Worm (Caenorhabditis elegans) whole organism, late embryonic: Measurements from ENCODE around the gene sre-13.

ENCODE experiments used
- ama-1 ChIP-seq: fragments of 150-350 bp; optimal IDR thresholded peaks from 2 replicates; lab custom pipeline; 2014
- ceh-6 ChIP-seq: fragments of 200-800 bp; sonication (Bioruptor generic); optimal IDR thresholded peaks from 2 replicates; lab custom pipeline; 2018; ENCODE audit warnings: mild to moderate bottlenecking, missing genetic modification characterization, missing compliant biosample characterization
- che-1 ChIP-seq: sonication (generic microtip); optimal IDR thresholded peaks from 2 replicates; lab custom pipeline; 2016; ENCODE audit warnings: mild to moderate bottlenecking, missing genetic modification characterization, missing compliant biosample characterization
- dmd-4 ChIP-seq: sonication (generic microtip); optimal IDR thresholded peaks from 2 replicates; lab custom pipeline; 2016; ENCODE audit warnings: borderline replicate concordance, missing genetic modification characterization, missing compliant biosample characterization
- elt-2 ChIP-seq: sonication (generic microtip); optimal IDR thresholded peaks from 2 replicates; lab custom pipeline; 2016; ENCODE audit warnings: missing genetic modification reagents, missing genetic modification characterization, missing compliant biosample characterization
- gmeb-2 ChIP-seq: sonication (generic microtip); optimal IDR thresholded peaks from 2 replicates; lab custom pipeline; 2016; ENCODE audit warnings: missing genetic modification characterization, inconsistent platforms, missing compliant biosample characterization
- npax-4 ChIP-seq: sonication (generic microtip); optimal IDR thresholded peaks from 2 replicates; lab custom pipeline; 2016; ENCODE audit warnings: missing genetic modification characterization, missing compliant biosample characterization
- rnt-1 ChIP-seq: sonication (generic microtip); optimal IDR thresholded peaks from 2 replicates; lab custom pipeline; 2016; ENCODE audit warnings: missing genetic modification characterization, missing compliant biosample characterization
- sox-2 ChIP-seq: fragments of 200-800 bp; sonication (Bioruptor generic); IDR thresholded peaks from 2 replicates; pipeline ENCODE4 v1.3.6; 2022; ENCODE audit warnings: missing genetic modification reagents, missing genetic modification characterization, missing compliant biosample characterization
- unc-86 ChIP-seq: sonication (generic microtip); optimal IDR thresholded peaks from 2 replicates; lab custom pipeline; 2016; ENCODE audit warnings: missing genetic modification characterization, missing compliant biosample characterization

DNA sequence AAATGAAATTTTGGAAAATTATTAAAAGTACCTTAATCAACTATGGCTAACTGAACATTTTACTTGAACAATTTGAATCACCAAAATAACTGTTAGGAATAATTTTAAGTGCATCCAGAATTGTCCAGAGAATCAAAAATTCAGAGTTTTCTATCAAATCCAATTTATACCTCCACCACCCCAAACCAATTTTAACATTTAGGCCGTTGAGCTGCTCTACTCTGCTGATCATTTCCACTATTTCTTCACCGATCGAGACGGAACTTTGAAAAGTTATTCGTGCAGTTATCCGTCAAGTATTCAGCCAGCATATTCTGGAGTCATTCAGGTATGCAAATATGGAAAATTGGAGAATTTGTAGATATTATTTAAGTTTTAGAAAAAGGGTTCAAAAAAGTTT lies 28.1 kb downstream of the sre-13 start:
- TF ChIP-seq dmd-4 (tag; lab: Kevin White, UChicago) (no peak), elt-2 (tag; lab: Kevin White, UChicago) (no peak), unc-86 (tag; lab: Kevin White, UChicago) (no peak), che-1 (tag; lab: Kevin White, UChicago) (no peak), rnt-1 (tag; lab: Kevin White, UChicago) (no peak), ceh-6 (GFP tag; lab: Kevin White, UChicago) (no peak), npax-4 (tag; lab: Kevin White, UChicago) (no peak), ama-1 (lab: Kevin White, UChicago) (no peak), sox-2 (GFP tag; lab: Robert Waterston, UW) (no peak), gmeb-2 (tag; lab: Kevin White, UChicago) (no peak)
